Worm (Caenorhabditis elegans): ENCODE results near the gene msp-64.
"Not testable (repeated sequence)": the region's sequence is repeated elsewhere in the genome, so short reads cannot be mapped to it uniquely, and the experiment has no call there.

Gene msp-64

ce11 chrII:5819655-5820054, 9.5 kb upstream of the msp-64 start (continued):
- TF ChIP-seq ceh-91 (GFP tag; IDR thresholded peaks at IDR 0.05) (0 out of 2 replicates have a peak, but pooled peaks have one; percentile 55), ceh-27 (GFP tag; optimal IDR thresholded peaks at IDR 0.05) (peak; percentile 29), madf-8 (GFP tag; conservative IDR thresholded peaks at IDR 0.05) (peak; percentile 39; the same call in 1 of the 2 replicates)

ce11 chrII:5818298-5818697, 8.2 kb upstream of the msp-64 start, which contains the start of gene ZK1248.4:
TSS of gene ZK1248.4 (plus strand) at chrII:5818598.
- TF ChIP-seq ceh-91 (GFP tag; IDR thresholded peaks at IDR 0.05), result no peak
- TF ChIP-seq Y95B8A.8 (GFP tag; IDR thresholded peaks at IDR 0.05), result no peak
- TF ChIP-seq ZK185.1 (tag; optimal IDR thresholded peaks at IDR 0.05; ENCODE audit: poor library complexity, severe bottlenecking), result no peak
- no peak for TF ChIP-seq nfya-1 (tag; optimal IDR thresholded peaks at IDR 0.05; ENCODE audit: borderline replicate concordance, insufficient read depth)

- TF ChIP-seq Y53F4B.3 (GFP tag; IDR thresholded peaks at IDR 0.05) (no peak), B0019.2 (GFP tag; conservative IDR thresholded peaks at IDR 0.05) (no peak), dpff-1 (tag; optimal IDR thresholded peaks at IDR 0.05) (no peak), sdz-38 (tag; optimal IDR thresholded peaks at IDR 0.05) (no peak), aptf-2 (GFP tag; conservative IDR thresholded peaks at IDR 0.05) (no peak), efl-1 (GFP tag; optimal IDR thresholded peaks at IDR 0.05) (no peak), unc-130 (GFP tag; optimal IDR thresholded peaks at IDR 0.05) (no peak), nhr-80 (tag; optimal IDR thresholded peaks at IDR 0.05) (no peak), ceh-27 (GFP tag; optimal IDR thresholded peaks at IDR 0.05) (no peak), F55B11.4 (tag; optimal IDR thresholded peaks at IDR 0.05; ENCODE audit: borderline replicate concordance, insufficient read depth) (no peak), mcd-1 (GFP tag; IDR thresholded peaks at IDR 0.05) (no peak), ets-4 (GFP tag; optimal IDR thresholded peaks at IDR 0.05) (no peak), ztf-26 (tag; optimal IDR thresholded peaks at IDR 0.05) (no peak)
Measured at ce11 chrII:5816346-5816745, 6.2 kb upstream of the msp-64 start, which contains the start of gene ZK1248.20. TSS of gene ZK1248.20 (plus strand) at chrII:5816646.

- TF ChIP-seq sea-2 (GFP tag; IDR thresholded peaks at IDR 0.05); mxl-1 (tag; optimal IDR thresholded peaks at IDR 0.05); lin-54 (GFP tag; optimal IDR thresholded peaks at IDR 0.05): not testable (repeated sequence)
Measured at ce11 chrII:5815382-5815781, 5.3 kb upstream of the msp-64 start, which contains the start of gene wago-5. TSS of gene wago-5 (minus strand) at chrII:5815482.

ce11 chrII:5806563-5806962, 3.6 kb downstream of the msp-64 start:
- TF ChIP-seq egl-18 (GFP tag; IDR thresholded peaks at IDR 0.05), result no peak
- peak; percentile 92 for TF ChIP-seq nhr-80 (tag; optimal IDR thresholded peaks at IDR 0.05)
- 0 out of 2 replicates have a peak, but pooled peaks have one; percentile 13 for TF ChIP-seq nfyb-1 (GFP tag; IDR thresholded peaks at IDR 0.05)
- TF ChIP-seq dox-1 (GFP tag; IDR thresholded peaks at IDR 0.05), result peak; percentile 33; the same call in 1 of the 2 replicates

- TF ChIP-seq cebp-1 (GFP tag; IDR thresholded peaks at IDR 0.05) (no peak), cebp-1 (tag; optimal IDR thresholded peaks at IDR 0.05) (peak; percentile 42), nhr-80 (tag; optimal IDR thresholded peaks at IDR 0.05) (peak; percentile 34), F52B5.7 (tag; optimal IDR thresholded peaks at IDR 0.05) (no peak), mel-28 (tag; optimal IDR thresholded peaks at IDR 0.05; ENCODE audit: borderline replicate concordance) (no peak)
Measured at ce11 chrII:5805303-5805702, 4.8 kb downstream of the msp-64 start, which contains the start of gene K05F1.10. TSS of gene K05F1.10 (minus strand) at chrII:5805473.

- TF ChIP-seq K11D2.4 (GFP tag; IDR thresholded peaks at IDR 0.05), result no peak
- no peak for TF ChIP-seq aptf-2 (GFP tag; conservative IDR thresholded peaks at IDR 0.05)
- TF ChIP-seq sdz-38 (tag; optimal IDR thresholded peaks at IDR 0.05), result no peak
- no peak for TF ChIP-seq dpff-1 (tag; optimal IDR thresholded peaks at IDR 0.05)
- TF ChIP-seq nhr-179 (tag; optimal IDR thresholded peaks at IDR 0.05), result no peak
- no peak for TF ChIP-seq F39B2.1 (GFP tag; IDR thresholded peaks at IDR 0.05)
- TF ChIP-seq let-526 (GFP tag; IDR thresholded peaks at IDR 0.05), result no peak
- TF ChIP-seq dox-1 (GFP tag; IDR thresholded peaks at IDR 0.05), result no peak
Measured at ce11 chrII:5804288-5804687, 5.8 kb downstream of the msp-64 start.
